Fruit fly (Drosophila melanogaster) whole organism, adult: ENCODE results near the gene Ten-a.

ENCODE experiments used
- CG11617 ChIP-seq: fragments of 200-800 bp; sonication (Bioruptor generic); optimal IDR thresholded peaks from 2 replicates; lab custom pipeline; 2017; ENCODE audit warnings: mild to moderate bottlenecking, missing biosample characterization, missing genetic modification reagents, missing genetic modification characterization
- CG12768 ChIP-seq: fragments of 200-800 bp; sonication (Bioruptor generic); optimal IDR thresholded peaks from 2 replicates; lab custom pipeline; 2017; ENCODE audit warnings: missing biosample characterization, missing genetic modification characterization, mild to moderate bottlenecking, moderate library complexity, missing genetic modification reagents
- CG14711 ChIP-seq: fragments of 200-800 bp; sonication (Bioruptor generic); optimal IDR thresholded peaks from 2 replicates; lab custom pipeline; 2018; ENCODE audit warnings: missing biosample characterization, mild to moderate bottlenecking, missing genetic modification characterization, moderate library complexity
- CG1620 ChIP-seq: fragments of 200-800 bp; sonication (Bioruptor generic); optimal IDR thresholded peaks from 2 replicates; lab custom pipeline; 2016; ENCODE audit warnings: missing biosample characterization, missing genetic modification characterization
- CG33017 ChIP-seq: fragments of 200-800 bp; sonication (Bioruptor generic); optimal IDR thresholded peaks from 2 replicates; lab custom pipeline; 2018; ENCODE audit warnings: missing biosample characterization, mild to moderate bottlenecking, missing genetic modification characterization, moderate library complexity
- CG5204 ChIP-seq: fragments of 200-800 bp; sonication (Bioruptor generic); optimal IDR thresholded peaks from 2 replicates; lab custom pipeline; 2016; ENCODE audit warnings: missing biosample characterization, missing genetic modification characterization
- CG7045 ChIP-seq: fragments of 200-800 bp; sonication (Bioruptor generic); optimal IDR thresholded peaks from 2 replicates; lab custom pipeline; 2017; ENCODE audit warnings: missing biosample characterization, mild to moderate bottlenecking, missing genetic modification characterization
- CG7101 ChIP-seq: fragments of 200-800 bp; sonication (Bioruptor generic); optimal IDR thresholded peaks from 2 replicates; lab custom pipeline; 2018; ENCODE audit warnings: missing biosample characterization, mild to moderate bottlenecking, missing genetic modification characterization, moderate library complexity
- Clk ChIP-seq: fragments of 200-800 bp; sonication (Bioruptor generic); optimal IDR thresholded peaks from 2 replicates; lab custom pipeline; 2017; ENCODE audit warnings: missing biosample characterization, missing genetic modification characterization
- Crg-1 ChIP-seq: fragments of 200-800 bp; sonication (Bioruptor generic); optimal IDR thresholded peaks from 2 replicates; lab custom pipeline; 2016; ENCODE audit warnings: missing biosample characterization, missing genetic modification characterization
- Hr96 ChIP-seq: fragments of 200-800 bp; sonication (Bioruptor generic); optimal IDR thresholded peaks from 2 replicates; lab custom pipeline; 2016; ENCODE audit warnings: missing biosample characterization, missing genetic modification characterization
- Mnt ChIP-seq: fragments of 200-800 bp; sonication (Bioruptor generic); optimal IDR thresholded peaks from 2 replicates; lab custom pipeline; 2016; ENCODE audit warnings: missing biosample characterization, mild to moderate bottlenecking, missing genetic modification characterization
- bab1 ChIP-seq: fragments of 200-800 bp; sonication (Bioruptor generic); optimal IDR thresholded peaks from 3 replicates; lab custom pipeline; 2019; ENCODE audit warnings: missing biosample characterization, mild to moderate bottlenecking, missing genetic modification characterization, moderate library complexity
- cic ChIP-seq: fragments of 200-800 bp; sonication (Bioruptor generic); optimal IDR thresholded peaks from 2 replicates; lab custom pipeline; 2017; ENCODE audit warnings: missing biosample characterization, mild to moderate bottlenecking, missing genetic modification characterization, moderate library complexity
- cnc ChIP-seq, 2 experiments: fragments of >200 bp; optimal IDR thresholded peaks; 2 replicates each; lab custom pipeline; 2017
- kay ChIP-seq: fragments of 200-800 bp; sonication (Bioruptor generic); peaks from one replicate; lab custom pipeline; 2016; ENCODE audit warnings: missing biosample characterization, missing genetic modification characterization, borderline replicate concordance
- ovo ChIP-seq: fragments of 200-800 bp; sonication (Bioruptor generic); optimal IDR thresholded peaks from 2 replicates; lab custom pipeline; 2016; ENCODE audit warnings: missing biosample characterization, missing genetic modification characterization
- pad ChIP-seq: fragments of 200-800 bp; sonication (Bioruptor generic); optimal IDR thresholded peaks from 3 replicates; lab custom pipeline; 2017; ENCODE audit warnings: missing biosample characterization, missing genetic modification characterization, mild to moderate bottlenecking, moderate library complexity, missing genetic modification reagents
- tj ChIP-seq: fragments of 200-800 bp; sonication (Bioruptor generic); optimal IDR thresholded peaks from 3 replicates; lab custom pipeline; 2017; ENCODE audit warnings: missing biosample characterization, mild to moderate bottlenecking, missing genetic modification characterization, moderate library complexity
- toe ChIP-seq: fragments of 200-800 bp; sonication (Bioruptor generic); optimal IDR thresholded peaks from 2 replicates; lab custom pipeline; 2016; ENCODE audit warnings: missing biosample characterization, missing genetic modification characterization

Gene Ten-a

dm6 chrX:12207151-12207550, 163.7 kb downstream of the Ten-a start:
- TF ChIP-seq CG7101 (no peak), ovo (GFP tag; lab: Kevin White, UChicago) (no peak), pad (GFP tag; lab: Kevin White, UChicago) (no peak), cnc (optimal IDR thresholded peaks at IDR 0.05; lab: Kevin White, UChicago) (no peak)

dm6 chrX:12207595-12207994, 164.1 kb downstream of the Ten-a start:
- TF ChIP-seq Crg-1 (GFP tag; lab: Kevin White, UChicago) (no peak), Clk (GFP tag; lab: Kevin White, UChicago) (no peak), cic (GFP tag; lab: Kevin White, UChicago) (no peak), cnc (optimal IDR thresholded peaks at IDR 0.05; lab: Kevin White, UChicago) (no peak), kay (GFP tag; lab: Kevin White, UChicago) (no peak), CG1620 (GFP tag; lab: Kevin White, UChicago) (no peak)

dm6 chrX:12212766-12213165, 169.3 kb downstream of the Ten-a start:
- TF ChIP-seq toe (GFP tag; lab: Kevin White, UChicago) (no peak), CG12768 (GFP tag; lab: Kevin White, UChicago) (no peak), CG33017 (tag; lab: Kevin White, UChicago) (no peak), CG11617 (GFP tag; lab: Kevin White, UChicago) (no peak), bab1 (GFP tag; lab: Kevin White, UChicago) (no peak)

- TF ChIP-seq CG11617 (GFP tag; lab: Kevin White, UChicago) (no peak), Mnt (no peak), ovo (GFP tag; lab: Kevin White, UChicago) (no peak), CG12768 (GFP tag; lab: Kevin White, UChicago) (no peak), CG5204 (GFP tag; lab: Kevin White, UChicago) (no peak), CG14711 (tag; lab: Kevin White, UChicago) (no peak), CG33017 (tag; lab: Kevin White, UChicago) (no peak), toe (GFP tag; lab: Kevin White, UChicago) (no peak), tj (GFP tag; lab: Kevin White, UChicago) (no peak), cic (GFP tag; lab: Kevin White, UChicago) (no peak), CG7045 (GFP tag; lab: Kevin White, UChicago) (no peak), bab1 (GFP tag; lab: Kevin White, UChicago) (no peak)
These were observed 174.1 kb downstream of the Ten-a start for dm6 chrX:12217572-12217971.

- TF ChIP-seq cnc (optimal IDR thresholded peaks at IDR 0.05; lab: Kevin White, UChicago), result no peak
- TF ChIP-seq toe (GFP tag; lab: Kevin White, UChicago), result no peak
- TF ChIP-seq ovo (GFP tag; lab: Kevin White, UChicago), result no peak
- TF ChIP-seq Hr96 (GFP tag; lab: Kevin White, UChicago), result no peak
- no peak for TF ChIP-seq CG12768 (GFP tag; lab: Kevin White, UChicago)
- no peak for TF ChIP-seq Clk (GFP tag; lab: Kevin White, UChicago)
- no peak for TF ChIP-seq CG7045 (GFP tag; lab: Kevin White, UChicago)
- no peak for TF ChIP-seq bab1 (GFP tag; lab: Kevin White, UChicago)
- TF ChIP-seq CG1620 (GFP tag; lab: Kevin White, UChicago), result no peak
- TF ChIP-seq CG14711 (tag; lab: Kevin White, UChicago), result no peak
- TF ChIP-seq kay (GFP tag; lab: Kevin White, UChicago), result no peak
- TF ChIP-seq Crg-1 (GFP tag; lab: Kevin White, UChicago), result no peak
- TF ChIP-seq CG11617 (GFP tag; lab: Kevin White, UChicago), result no peak
- TF ChIP-seq pad (GFP tag; lab: Kevin White, UChicago), result no peak
- no peak for TF ChIP-seq tj (GFP tag; lab: Kevin White, UChicago)
- TF ChIP-seq CG33017 (tag; lab: Kevin White, UChicago), result no peak
- TF ChIP-seq cic (GFP tag; lab: Kevin White, UChicago), result no peak
- no peak for TF ChIP-seq CG7101
These were observed 178.0 kb downstream of the Ten-a start for dm6 chrX:12221496-12221895.

- TF ChIP-seq CG1620 (GFP tag; lab: Kevin White, UChicago) (no peak), tj (GFP tag; lab: Kevin White, UChicago) (no peak), CG14711 (tag; lab: Kevin White, UChicago) (no peak), pad (GFP tag; lab: Kevin White, UChicago) (no peak), CG12768 (GFP tag; lab: Kevin White, UChicago) (no peak), CG5204 (GFP tag; lab: Kevin White, UChicago) (no peak), CG11617 (GFP tag; lab: Kevin White, UChicago) (no peak), Mnt (no peak), Clk (GFP tag; lab: Kevin White, UChicago) (no peak), toe (GFP tag; lab: Kevin White, UChicago) (no peak), CG7045 (GFP tag; lab: Kevin White, UChicago) (no peak), ovo (GFP tag; lab: Kevin White, UChicago) (no peak), bab1 (GFP tag; lab: Kevin White, UChicago) (no peak), CG7101 (no peak), cnc (optimal IDR thresholded peaks at IDR 0.05; lab: Kevin White, UChicago) (no peak), kay (GFP tag; lab: Kevin White, UChicago) (no peak), CG33017 (tag; lab: Kevin White, UChicago) (no peak)
These were observed 179.4 kb downstream of the Ten-a start for dm6 chrX:12222890-12223345.
